Worm (Caenorhabditis elegans) whole organism, L4/young adult: ENCODE data around the gene dod-3.

ENCODE experiments used
- W03F9.2 ChIP-seq: fragments of 150-350 bp; optimal IDR thresholded peaks from 2 replicates; lab custom pipeline; 2014; ENCODE audit warnings: missing biosample characterization, missing genetic modification characterization
- him-1 ChIP-seq: sonication (generic microtip); optimal IDR thresholded peaks from 2 replicates; lab custom pipeline; 2016; ENCODE audit warnings: missing genotype, missing genetic modification reagents, missing genetic modification characterization, missing compliant biosample characterization

DNA sequence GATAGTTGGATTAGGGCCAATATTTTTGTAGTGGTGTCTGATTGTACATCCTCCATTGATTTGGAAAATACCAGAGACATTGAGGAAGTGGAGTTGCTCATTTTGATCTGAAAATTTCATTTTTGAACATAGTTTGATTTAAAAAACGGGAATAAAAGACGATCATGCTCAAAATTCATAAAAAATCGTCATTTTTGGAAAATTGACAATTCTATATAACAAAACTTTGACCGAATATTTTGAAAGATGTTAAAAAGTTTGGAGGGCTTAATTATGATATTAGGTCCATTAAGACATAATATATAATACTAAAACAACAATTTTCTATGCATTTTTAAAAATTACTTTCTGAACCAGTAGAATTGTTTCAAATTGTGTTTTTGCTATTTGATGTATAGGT, 28.6 kb upstream of the dod-3 start, which contains the start of gene srg-58:
- TF ChIP-seq him-1 (tag; lab: Kevin White, UChicago) (no peak), W03F9.2 (tag; lab: Kevin White, UChicago) (no peak)
